Worm (Caenorhabditis elegans) whole organism, L4/young adult: ENCODE data around the gene F20A1.8.

Experiments used
- W03F9.2 ChIP-seq: fragments of 150-350 bp; optimal IDR thresholded peaks from 2 replicates; lab custom pipeline; 2014; ENCODE audit warnings: missing biosample characterization, missing genetic modification characterization
- dao-5 ChIP-seq: sonication (generic microtip); optimal IDR thresholded peaks from 2 replicates; lab custom pipeline; 2016; ENCODE audit warnings: missing genotype, missing genetic modification characterization, moderate library complexity, missing compliant biosample characterization
- him-1 ChIP-seq: sonication (generic microtip); optimal IDR thresholded peaks from 2 replicates; lab custom pipeline; 2016; ENCODE audit warnings: missing genotype, missing genetic modification reagents, missing genetic modification characterization, missing compliant biosample characterization

ce11 chrV:7027055-7027454 lies 20.4 kb downstream of the F20A1.8 start, which contains the start of gene F20A1.6:
- TF ChIP-seq W03F9.2 (tag; lab: Kevin White, UChicago) = no peak
- no peak for TF ChIP-seq dao-5
- TF ChIP-seq him-1 (tag; lab: Kevin White, UChicago) = no peak
